Fruit fly (Drosophila melanogaster): Measurements from ENCODE around the gene aop.

dm6 chr2L:2192123-2192601 is 13.6 kb upstream of the aop start, which contains the start of gene CG10874:
- TF ChIP-seq CTCF (optimal IDR thresholded peaks at IDR 0.05): no peak
- TF ChIP-seq CG8478 (optimal IDR thresholded peaks at IDR 0.05): no peak

Measured in S2 (cell line).